Worm (Caenorhabditis elegans) whole organism, L4/young adult: ENCODE data around the gene vps-45.

Experiments
- W03F9.2 ChIP-seq: fragments of 150-350 bp; optimal IDR thresholded peaks from 2 replicates; lab custom pipeline; 2014; ENCODE audit warnings: missing biosample characterization, missing genetic modification characterization
- dao-5 ChIP-seq: sonication (generic microtip); optimal IDR thresholded peaks from 2 replicates; lab custom pipeline; 2016; ENCODE audit warnings: missing genotype, missing genetic modification characterization, moderate library complexity, missing compliant biosample characterization
- him-1 ChIP-seq: sonication (generic microtip); optimal IDR thresholded peaks from 2 replicates; lab custom pipeline; 2016; ENCODE audit warnings: missing genotype, missing genetic modification reagents, missing genetic modification characterization, missing compliant biosample characterization

DNA sequence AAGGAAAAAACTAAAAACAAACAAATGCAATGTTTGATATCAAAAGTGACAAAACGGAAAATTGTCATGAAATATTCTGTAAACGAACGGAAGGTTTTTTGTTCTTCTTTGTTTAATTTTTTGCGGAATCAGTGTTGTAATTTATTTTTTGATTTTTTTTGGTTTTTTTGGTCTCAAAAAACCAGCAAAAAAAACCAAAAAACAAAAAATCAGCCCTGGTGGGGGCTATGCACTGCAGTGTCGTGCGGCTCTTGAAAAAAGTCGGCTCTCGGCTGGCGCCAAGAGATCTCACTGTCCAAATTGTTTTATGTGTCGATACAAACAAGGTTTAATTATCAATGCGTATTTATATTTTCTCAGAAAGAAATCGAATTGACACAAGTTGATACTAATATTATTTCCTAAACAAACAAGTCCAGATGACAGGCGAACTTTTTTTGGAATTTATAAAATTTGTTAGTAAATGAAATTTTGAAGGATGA is 37.8 kb upstream of the vps-45 start:
- TF ChIP-seq him-1 (tag; lab: Kevin White, UChicago): no peak
- TF ChIP-seq W03F9.2 (tag; lab: Kevin White, UChicago): no peak
- TF ChIP-seq dao-5: no peak
